Fruit fly (Drosophila melanogaster): ENCODE measurements around the gene vib.

The vib gene

DNA sequence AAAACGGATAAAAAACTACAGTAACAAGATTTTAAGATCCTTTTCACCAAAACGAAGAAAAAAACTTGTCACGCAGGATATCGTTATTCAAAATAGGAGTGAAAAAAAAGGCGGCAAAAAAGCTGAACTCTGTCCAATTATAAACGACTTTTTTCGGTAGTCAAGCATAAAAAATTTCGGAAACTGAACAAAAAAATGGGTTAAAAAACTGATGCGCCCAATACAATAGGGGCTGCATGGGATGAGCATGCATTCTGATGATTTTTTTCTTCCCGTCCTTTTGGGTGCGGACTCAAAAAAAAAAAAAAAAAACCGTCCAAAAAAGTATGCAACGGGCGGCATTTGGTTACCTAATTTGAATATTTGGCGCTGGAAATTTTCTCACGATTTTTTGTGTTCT lies 51.9 kb downstream of the vib start:
- TF ChIP-seq Mnt (GFP tag; optimal IDR thresholded peaks at IDR 0.05) (no peak), Clk (GFP tag; optimal IDR thresholded peaks at IDR 0.05) (no peak), CG7045 (GFP tag; optimal IDR thresholded peaks at IDR 0.05) (no peak), ovo (GFP tag; optimal IDR thresholded peaks at IDR 0.05) (no peak), kay (GFP tag; ENCODE audit: borderline replicate concordance) (no peak), pad (GFP tag; optimal IDR thresholded peaks at IDR 0.05) (no peak), CG1620 (GFP tag; optimal IDR thresholded peaks at IDR 0.05) (no peak), bab1 (GFP tag; optimal IDR thresholded peaks at IDR 0.05) (no peak), toe (GFP tag; optimal IDR thresholded peaks at IDR 0.05) (no peak), CG7101 (tag; optimal IDR thresholded peaks at IDR 0.05) (no peak), CG11617 (GFP tag; optimal IDR thresholded peaks at IDR 0.05) (no peak), CG5204 (GFP tag; optimal IDR thresholded peaks at IDR 0.05) (no peak), CG14711 (tag; optimal IDR thresholded peaks at IDR 0.05) (no peak), Hr96 (GFP tag; optimal IDR thresholded peaks at IDR 0.05) (no peak)

DNA sequence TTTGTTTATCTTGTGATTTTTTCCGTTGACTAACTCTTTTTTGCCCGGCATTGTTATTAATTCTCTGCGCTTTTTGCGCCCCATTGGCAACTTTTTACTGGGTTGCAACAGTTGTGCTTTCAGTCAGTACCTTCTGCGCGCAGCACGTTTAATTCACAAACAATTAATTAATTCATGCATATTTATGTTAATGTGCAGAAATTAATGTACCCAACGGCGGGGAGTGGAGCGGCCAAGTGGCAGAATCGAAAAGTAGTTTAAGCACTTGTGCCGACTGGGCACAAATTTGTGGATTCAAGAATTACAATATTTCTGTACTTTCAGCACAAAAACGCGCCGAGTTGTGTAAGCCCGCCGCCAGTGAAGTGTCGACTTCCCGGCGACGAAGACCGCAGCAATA lies 58.9 kb downstream of the vib start:
- TF ChIP-seq tj (GFP tag; optimal IDR thresholded peaks at IDR 0.05) = peak; percentile 100
- TF ChIP-seq pad (GFP tag; optimal IDR thresholded peaks at IDR 0.05) = no peak
- no peak for TF ChIP-seq Crg-1 (GFP tag; optimal IDR thresholded peaks at IDR 0.05)
- no peak for TF ChIP-seq CG7101 (tag; optimal IDR thresholded peaks at IDR 0.05)
- peak; percentile 31 for TF ChIP-seq CG14711 (tag; optimal IDR thresholded peaks at IDR 0.05)

DNA sequence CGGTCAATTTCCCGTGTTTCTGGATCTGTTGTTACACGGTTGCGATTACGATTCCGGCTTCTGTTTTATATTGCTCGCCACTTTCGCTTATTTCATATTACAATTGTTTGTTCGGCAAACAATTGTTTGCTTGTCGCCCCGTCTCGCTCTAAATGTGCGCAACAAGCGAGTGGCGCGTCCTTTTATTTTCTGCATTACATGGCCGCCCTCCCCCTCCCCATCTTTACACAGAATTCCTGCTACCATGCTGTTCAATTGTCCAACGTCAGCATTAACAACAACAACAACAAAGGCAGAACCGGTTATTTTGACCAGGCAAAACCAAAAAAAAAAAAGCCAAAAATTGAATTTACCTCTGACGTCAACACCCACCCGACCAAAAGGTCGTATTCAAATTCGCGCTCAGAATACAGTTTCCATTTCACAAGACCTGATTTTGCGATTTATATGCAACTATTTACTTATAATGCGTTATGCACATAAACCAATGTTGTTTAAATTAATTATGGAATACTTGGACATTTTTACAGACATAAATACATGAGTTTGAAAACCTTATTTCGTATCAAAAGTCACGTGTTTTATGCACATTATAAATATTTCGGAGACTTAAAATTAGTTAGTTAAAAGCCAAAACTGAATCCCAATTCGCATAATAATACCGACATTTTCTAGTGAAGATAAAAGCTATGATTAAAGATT lies 60.2 kb downstream of the vib start:
- peak; percentile 79 for TF ChIP-seq tj (GFP tag; optimal IDR thresholded peaks at IDR 0.05)
- TF ChIP-seq CG5204 (GFP tag; optimal IDR thresholded peaks at IDR 0.05) = no peak

DNA sequence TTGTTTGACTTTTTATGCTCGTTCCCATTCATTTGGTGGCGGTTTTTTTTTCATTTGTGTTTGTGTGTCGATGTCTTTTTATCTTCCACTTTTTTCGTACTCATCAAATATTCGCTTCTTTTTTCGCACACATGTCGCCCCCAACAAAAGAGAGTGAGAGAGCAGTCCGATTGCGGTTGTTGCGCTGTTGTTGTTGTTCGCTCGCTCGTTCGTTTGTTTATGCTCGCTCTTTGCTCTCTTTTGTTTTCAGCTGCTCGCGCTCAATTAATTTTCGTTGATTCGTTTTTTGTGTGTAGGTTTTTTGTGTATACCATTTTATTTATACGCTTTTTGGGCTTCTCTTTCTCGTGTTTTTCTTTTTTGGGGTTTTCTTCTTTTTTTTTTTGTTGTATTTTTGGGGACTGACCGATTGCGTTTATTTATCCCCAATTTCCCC lies 60.8 kb downstream of the vib start:
- TF ChIP-seq cic (GFP tag; optimal IDR thresholded peaks at IDR 0.05) = peak; percentile 35
- peak; percentile 30 for TF ChIP-seq Mnt (GFP tag; optimal IDR thresholded peaks at IDR 0.05)
- TF ChIP-seq Clk (GFP tag; optimal IDR thresholded peaks at IDR 0.05) = no peak
- TF ChIP-seq bab1 (GFP tag; optimal IDR thresholded peaks at IDR 0.05) = peak; percentile 5
- TF ChIP-seq tj (GFP tag; optimal IDR thresholded peaks at IDR 0.05) = peak; percentile 64
- no peak for TF ChIP-seq CG12768 (GFP tag; optimal IDR thresholded peaks at IDR 0.05)
- TF ChIP-seq cnc (optimal IDR thresholded peaks at IDR 0.05) = no peak
